Worm (Caenorhabditis elegans) whole organism, L3 larva: ENCODE data around the gene C16C8.25.

ENCODE experiments used
- ama-1 ChIP-seq: fragments of 150-350 bp; optimal IDR thresholded peaks from 2 replicates; lab custom pipeline; 2018
- elt-3 ChIP-seq, 3 experiments: fragments of 150-350 bp in 1 of 3; sonication (generic microtip) in 2 of 3; optimal IDR thresholded peaks; 2 replicates in 2 of 3; 4 replicates in 1 of 3; lab custom pipeline; 2014 to 2017; ENCODE audit warnings: missing biosample characterization in 3 of 3, missing genetic modification characterization in 3 of 3
- pqm-1 ChIP-seq: fragments of 150-350 bp; optimal IDR thresholded peaks from 2 replicates; lab custom pipeline; 2017; ENCODE audit warnings: missing biosample characterization, missing genetic modification characterization, inconsistent platforms
- snpc-4 ChIP-seq: fragments of 150-350 bp; optimal IDR thresholded peaks from 2 replicates; lab custom pipeline; 2014; ENCODE audit warnings: missing biosample characterization, missing genetic modification characterization
- tbx-2 ChIP-seq: sonication (generic microtip); optimal IDR thresholded peaks from 2 replicates; lab custom pipeline; 2016; ENCODE audit warnings: mild to moderate bottlenecking, missing genetic modification characterization, missing compliant biosample characterization

- TF ChIP-seq elt-3 (tag; optimal IDR thresholded peaks at IDR 0.05; lab: Kevin White, UChicago) = no peak
- TF ChIP-seq pqm-1 (tag; lab: Kevin White, UChicago) = no peak
- no peak for TF ChIP-seq ama-1
- no peak for TF ChIP-seq tbx-2 (tag; lab: Kevin White, UChicago)
- no peak for TF ChIP-seq snpc-4 (tag; lab: Kevin White, UChicago)
These were observed 2.4 kb upstream of the C16C8.25 start, which contains the start of the genes C16C8.20 and gldi-6 for ce11 chrII:3446647-3447046.
